Fruit fly (Drosophila melanogaster) whole organism, embryonic: Measurements from ENCODE around the gene CG6041.

Experiments
- Atf-2 ChIP-seq: fragments of 200-800 bp; sonication (Bioruptor generic); optimal IDR thresholded peaks from 2 replicates; lab custom pipeline; 2016; ENCODE audit warnings: missing biosample characterization, missing genetic modification characterization
- Atf6 ChIP-seq: fragments of 200-800 bp; sonication (Bioruptor generic); IDR thresholded peaks from 2 replicates; pipeline ENCODE4 v1.3.6; 2022; ENCODE audit warnings: missing biosample characterization, missing genetic modification characterization
- C15 ChIP-seq: fragments of 200-800 bp; sonication (Bioruptor generic); IDR thresholded peaks from 3 replicates; pipeline ENCODE4 v1.3.6; 2022; ENCODE audit warnings: missing biosample characterization, missing genetic modification characterization
- CG12104 ChIP-seq: fragments of 200-800 bp; sonication (Bioruptor generic); optimal IDR thresholded peaks from 3 replicates; lab custom pipeline; 2016; ENCODE audit warnings: missing biosample characterization, missing genetic modification characterization
- CG12236 ChIP-seq: fragments of 200-800 bp; sonication (Bioruptor generic); optimal IDR thresholded peaks from 2 replicates; lab custom pipeline; 2016; ENCODE audit warnings: missing biosample characterization, missing genetic modification characterization
- CG12744 ChIP-seq: fragments of 200-800 bp; sonication (Bioruptor generic); optimal IDR thresholded peaks from 2 replicates; lab custom pipeline; 2016; ENCODE audit warnings: missing biosample characterization, missing genetic modification characterization
- CG13296 ChIP-seq: fragments of 200-800 bp; sonication (Bioruptor generic); optimal IDR thresholded peaks from 3 replicates; lab custom pipeline; 2018; ENCODE audit warnings: missing biosample characterization, mild to moderate bottlenecking, missing genetic modification characterization
- CG13624 ChIP-seq: fragments of 200-800 bp; sonication (Bioruptor generic); optimal IDR thresholded peaks from 2 replicates; lab custom pipeline; 2016; ENCODE audit warnings: missing biosample characterization, missing genetic modification characterization
- CG15011 ChIP-seq: fragments of 200-800 bp; sonication (Bioruptor generic); optimal IDR thresholded peaks from 3 replicates; lab custom pipeline; 2018; ENCODE audit warnings: missing biosample characterization, mild to moderate bottlenecking, missing genetic modification characterization
- CG2116 ChIP-seq: fragments of 200-800 bp; sonication (Bioruptor generic); optimal IDR thresholded peaks from 3 replicates; lab custom pipeline; 2018; ENCODE audit warnings: missing biosample characterization, mild to moderate bottlenecking, missing genetic modification characterization
- CG3407 ChIP-seq: fragments of 200-800 bp; sonication (Bioruptor generic); optimal IDR thresholded peaks from 2 replicates; lab custom pipeline; 2018; ENCODE audit warnings: missing biosample characterization, mild to moderate bottlenecking, missing genetic modification characterization
- CG4404 ChIP-seq: fragments of 200-800 bp; sonication (Bioruptor generic); IDR thresholded peaks from 2 replicates; pipeline ENCODE4 v1.3.6; 2022; ENCODE audit warnings: missing biosample characterization, missing genetic modification characterization
- CG6689 ChIP-seq: fragments of 200-800 bp; sonication (Bioruptor generic); IDR thresholded peaks from 2 replicates; pipeline ENCODE4 v1.3.6; 2022; ENCODE audit warnings: missing biosample characterization, missing genetic modification characterization
- CG7745 ChIP-seq: fragments of 200-800 bp; sonication (Bioruptor generic); optimal IDR thresholded peaks from 2 replicates; lab custom pipeline; 2018; ENCODE audit warnings: missing biosample characterization, mild to moderate bottlenecking, missing genetic modification characterization, moderate library complexity
- CG7963 ChIP-seq: fragments of 200-800 bp; sonication (Bioruptor generic); IDR thresholded peaks from 3 replicates; pipeline ENCODE4 v1.3.6; 2022; ENCODE audit warnings: missing biosample characterization, missing genetic modification characterization; ENCODE audit not compliant: partially characterized antibody
- CG8290 ChIP-seq, 3 experiments: fragments of 200-800 bp; sonication (Bioruptor generic); optimal IDR thresholded peaks; 2 replicates each; lab custom pipeline; 2016 to 2019; ENCODE audit warnings: missing biosample characterization in 3 of 3, missing genetic modification characterization in 3 of 3, mild to moderate bottlenecking in 2 of 3, moderate library complexity in 1 of 3
- Dbx ChIP-seq: fragments of 200-800 bp; sonication (Bioruptor generic); IDR thresholded peaks from 3 replicates; pipeline ENCODE4 v1.3.6; 2022; ENCODE audit warnings: missing biosample characterization, missing genetic modification characterization
- Ets65A ChIP-seq: fragments of 200-800 bp; sonication (Bioruptor generic); peaks from one replicate; lab custom pipeline; 2016; ENCODE audit warnings: missing biosample characterization, missing genetic modification characterization
- H15 ChIP-seq: fragments of 200-800 bp; sonication (Bioruptor generic); IDR thresholded peaks from 3 replicates; pipeline ENCODE4 v1.3.6; 2022; ENCODE audit warnings: missing biosample characterization, missing genetic modification characterization
- H2.0 ChIP-seq: fragments of 200-800 bp; sonication (Bioruptor generic); IDR thresholded peaks from 2 replicates; pipeline ENCODE4 v1.3.6; 2022; ENCODE audit warnings: missing biosample characterization, missing genetic modification characterization
- HLH3B ChIP-seq: fragments of 200-800 bp; sonication (Bioruptor generic); IDR thresholded peaks from 2 replicates; pipeline ENCODE4 v1.3.6; 2022; ENCODE audit warnings: missing biosample characterization, missing genetic modification characterization
- HmgZ ChIP-seq: fragments of 200-800 bp; sonication (Bioruptor generic); optimal IDR thresholded peaks from 2 replicates; lab custom pipeline; 2018; ENCODE audit warnings: missing biosample characterization, mild to moderate bottlenecking, missing genetic modification characterization
- Hmr ChIP-seq: fragments of 200-800 bp; sonication (Bioruptor generic); optimal IDR thresholded peaks from 3 replicates; lab custom pipeline; 2017; ENCODE audit warnings: mild to moderate bottlenecking, missing biosample characterization, missing genetic modification reagents, missing genetic modification characterization
- Med ChIP-seq: fragments of 200-800 bp; sonication (Bioruptor generic); peaks from one replicate; lab custom pipeline; 2016; ENCODE audit warnings: missing biosample characterization, missing genetic modification characterization, mild to moderate bottlenecking, inconsistent platforms, moderate library complexity
- Oli ChIP-seq: fragments of 200-800 bp; sonication (Bioruptor generic); optimal IDR thresholded peaks from 2 replicates; lab custom pipeline; 2018; ENCODE audit warnings: missing biosample characterization, mild to moderate bottlenecking, missing genetic modification characterization, moderate library complexity
- Xbp1 ChIP-seq: fragments of 200-800 bp; sonication (Bioruptor generic); optimal IDR thresholded peaks from 3 replicates; lab custom pipeline; 2016; ENCODE audit warnings: missing biosample characterization, mild to moderate bottlenecking, missing genetic modification characterization
- ab ChIP-seq: fragments of 200-800 bp; sonication (Bioruptor generic); optimal IDR thresholded peaks from 2 replicates; lab custom pipeline; 2016; ENCODE audit warnings: missing biosample characterization, missing genetic modification characterization
- al ChIP-seq: fragments of 200-800 bp; sonication (Bioruptor generic); IDR thresholded peaks from 2 replicates; pipeline ENCODE4 v1.3.6; 2022; ENCODE audit warnings: missing biosample characterization, missing genetic modification characterization
- amos ChIP-seq: fragments of 200-800 bp; sonication (Bioruptor generic); IDR thresholded peaks from 2 replicates; pipeline ENCODE4 v1.3.6; 2022; ENCODE audit warnings: missing biosample characterization, missing genetic modification characterization; ENCODE audit not compliant: partially characterized antibody
- cad ChIP-seq: fragments of >200 bp; optimal IDR thresholded peaks from 2 replicates; lab custom pipeline; 2017; ENCODE audit warnings: missing biosample characterization, missing genetic modification characterization
- caup ChIP-seq: fragments of 200-800 bp; sonication (Bioruptor generic); optimal IDR thresholded peaks from 3 replicates; lab custom pipeline; 2017; ENCODE audit warnings: missing biosample characterization, mild to moderate bottlenecking, missing genetic modification characterization, moderate library complexity; ENCODE audit not compliant: severe bottlenecking
- chm ChIP-seq: fragments of 200-800 bp; sonication (Bioruptor generic); IDR thresholded peaks from 2 replicates; pipeline ENCODE4 v1.3.6; 2022; ENCODE audit warnings: missing biosample characterization, missing genetic modification characterization
- crp ChIP-seq, 2 experiments: fragments of 200-800 bp; sonication (Bioruptor generic); optimal IDR thresholded peaks; 2 replicates in 1 of 2; 3 replicates in 1 of 2; lab custom pipeline; 2017; ENCODE audit warnings: missing biosample characterization in 2 of 2, missing genetic modification characterization in 2 of 2, mild to moderate bottlenecking in 1 of 2, moderate library complexity in 1 of 2
- fd102C ChIP-seq: fragments of 200-800 bp; sonication (Bioruptor generic); optimal IDR thresholded peaks from 2 replicates; lab custom pipeline; 2018; ENCODE audit warnings: missing biosample characterization, mild to moderate bottlenecking, missing genetic modification characterization, moderate library complexity
- gce ChIP-seq: fragments of 200-800 bp; sonication (Bioruptor generic); IDR thresholded peaks from 3 replicates; pipeline ENCODE4 v1.3.6; 2022; ENCODE audit warnings: missing biosample characterization, missing genetic modification characterization
- gsb-n ChIP-seq: fragments of 200-800 bp; sonication (Bioruptor generic); optimal IDR thresholded peaks from 3 replicates; lab custom pipeline; 2018; ENCODE audit warnings: missing biosample characterization, mild to moderate bottlenecking, missing genetic modification characterization
- insv ChIP-seq, 2 experiments: fragments of 200-800 bp; sonication (Bioruptor generic); optimal IDR thresholded peaks; 3 replicates each; lab custom pipeline; 2016 to 2018; ENCODE audit warnings: missing biosample characterization in 2 of 2, missing genetic modification characterization in 2 of 2
- klu ChIP-seq: fragments of 200-800 bp; sonication (Bioruptor generic); IDR thresholded peaks from 2 replicates; pipeline ENCODE4 v1.3.6; 2022; ENCODE audit warnings: missing biosample characterization, missing genetic modification characterization
- nom ChIP-seq: fragments of 200-800 bp; sonication (Bioruptor generic); optimal IDR thresholded peaks from 2 replicates; lab custom pipeline; 2017; ENCODE audit warnings: missing biosample characterization, missing genetic modification characterization, mild to moderate bottlenecking, moderate library complexity, missing genetic modification reagents
- p53 ChIP-seq: fragments of 200-800 bp; sonication (Bioruptor generic); optimal IDR thresholded peaks from 2 replicates; lab custom pipeline; 2016; ENCODE audit warnings: missing biosample characterization, missing genetic modification characterization
- pfk ChIP-seq: fragments of 200-800 bp; sonication (Bioruptor generic); optimal IDR thresholded peaks from 2 replicates; lab custom pipeline; 2018; ENCODE audit warnings: missing biosample characterization, mild to moderate bottlenecking, missing genetic modification characterization, moderate library complexity
- repo ChIP-seq: fragments of 200-800 bp; sonication (Bioruptor generic); optimal IDR thresholded peaks from 2 replicates; lab custom pipeline; 2016; ENCODE audit warnings: missing biosample characterization, missing genetic modification characterization
- seq ChIP-seq: fragments of 200-800 bp; sonication (Bioruptor generic); IDR thresholded peaks from 2 replicates; pipeline ENCODE4 v1.3.6; 2022; ENCODE audit warnings: missing biosample characterization, missing genetic modification characterization
- unc-4 ChIP-seq: fragments of 200-800 bp; sonication (Bioruptor generic); IDR thresholded peaks from 2 replicates; pipeline ENCODE4 v1.3.6; 2022; ENCODE audit warnings: missing biosample characterization, missing genetic modification characterization; ENCODE audit not compliant: partially characterized antibody
- unpg ChIP-seq: fragments of 200-800 bp; sonication (Bioruptor generic); optimal IDR thresholded peaks from 3 replicates; lab custom pipeline; 2018; ENCODE audit warnings: missing biosample characterization, mild to moderate bottlenecking, missing genetic modification characterization, moderate library complexity

CG6041 gene

dm6 chrX:5916494-5917309 lies 31.3 kb upstream of the CG6041 start, which contains the start of the genes Shmt and CG3726 (continued):
- peak; percentile 9 for TF ChIP-seq caup (GFP tag; lab: Kevin White, UChicago)
- TF ChIP-seq CG7963: no peak
- no peak for TF ChIP-seq insv (GFP tag; optimal IDR thresholded peaks at IDR 0.05; lab: Kevin White, UChicago)
- no peak for TF ChIP-seq unc-4 (GFP tag; lab: Robert Waterston, UW)
- peak; percentile 5 to 90 for TF ChIP-seq crp (GFP tag; optimal IDR thresholded peaks at IDR 0.05; lab: Kevin White, UChicago)
- TF ChIP-seq seq (GFP tag; lab: Robert Waterston, UW): no peak
- TF ChIP-seq CG13296 (GFP tag; lab: Kevin White, UChicago): peak; percentile 43
- TF ChIP-seq CG6689: no peak
- no peak for TF ChIP-seq H15 (GFP tag; lab: Robert Waterston, UW)
- peak; percentile 42; the same call in 1 of the 2 replicates for TF ChIP-seq chm (GFP tag; lab: Robert Waterston, UW)
- TF ChIP-seq H2.0 (GFP tag; lab: Robert Waterston, UW): no peak
- TF ChIP-seq gsb-n (tag; lab: Kevin White, UChicago): no peak
- peak; percentile 9 for TF ChIP-seq unpg (GFP tag; lab: Kevin White, UChicago)
- TF ChIP-seq amos: peak; percentile 37; the same call in 1 of the 2 replicates
- peak; percentile 26 for TF ChIP-seq CG12236 (GFP tag; lab: Kevin White, UChicago)
- TF ChIP-seq CG15011: no peak

- TF ChIP-seq Hmr (GFP tag; lab: Kevin White, UChicago): no peak
- TF ChIP-seq CG3407 (GFP tag; lab: Kevin White, UChicago): no peak
- no peak for TF ChIP-seq CG2116 (GFP tag; lab: Kevin White, UChicago)
- peak; percentile 4 for TF ChIP-seq nom (GFP tag; lab: Kevin White, UChicago)
- TF ChIP-seq Atf6 (GFP tag; lab: Robert Waterston, UW): peak; percentile 20; the same call in 1 of the 2 replicates
- TF ChIP-seq Ets65A (GFP tag; lab: Kevin White, UChicago): peak; percentile 33
- TF ChIP-seq p53 (GFP tag; lab: Kevin White, UChicago): no peak
- no peak for TF ChIP-seq ab (GFP tag; lab: Kevin White, UChicago)
- TF ChIP-seq repo (GFP tag; lab: Kevin White, UChicago): no peak
- TF ChIP-seq HmgZ: no peak
- TF ChIP-seq gce (GFP tag; lab: Robert Waterston, UW): no peak
- no peak for TF ChIP-seq Xbp1
- no peak for TF ChIP-seq al (GFP tag; lab: Robert Waterston, UW)
- TF ChIP-seq pfk (GFP tag; lab: Kevin White, UChicago): no peak
Measured at dm6 chrX:5917310-5917988, 30.5 kb upstream of the CG6041 start.

- peak; percentile 96 for TF ChIP-seq CG8290 (GFP tag; optimal IDR thresholded peaks at IDR 0.05; lab: Kevin White, UChicago)
- TF ChIP-seq CG8290 (tag; optimal IDR thresholded peaks at IDR 0.05; lab: Kevin White, UChicago): peak; percentile 80 to 100
- TF ChIP-seq C15 (GFP tag; lab: Robert Waterston, UW): peak; percentile 99
- peak; percentile 100 for TF ChIP-seq Med
- peak; percentile 96 for TF ChIP-seq p53 (GFP tag; lab: Kevin White, UChicago)
- peak; percentile 99 for TF ChIP-seq Oli
- TF ChIP-seq CG12744 (GFP tag; lab: Kevin White, UChicago): peak; percentile 98
- TF ChIP-seq Atf-2 (GFP tag; lab: Kevin White, UChicago): peak; percentile 98
- TF ChIP-seq CG7745: peak; percentile 67
- TF ChIP-seq CG13624 (GFP tag; lab: Kevin White, UChicago): peak; percentile 99
- peak; percentile 100 for TF ChIP-seq HLH3B (GFP tag; lab: Robert Waterston, UW)
- peak; percentile 100 for TF ChIP-seq Dbx (GFP tag; lab: Robert Waterston, UW)
- peak; percentile 99 for TF ChIP-seq klu (GFP tag; lab: Robert Waterston, UW)
- TF ChIP-seq H2.0 (GFP tag; lab: Robert Waterston, UW): peak; percentile 99
- TF ChIP-seq CG4404 (GFP tag; lab: Robert Waterston, UW): peak; percentile 99
- peak; percentile 96 for TF ChIP-seq CG12104
- no peak for TF ChIP-seq cad
- peak; percentile 67 for TF ChIP-seq fd102C (GFP tag; lab: Kevin White, UChicago)
Measured at dm6 chrX:5918499-5919126, 29.3 kb upstream of the CG6041 start.
